Fruit fly (Drosophila melanogaster): ENCODE measurements around the gene DIP-iota.

Gene DIP-iota

DNA sequence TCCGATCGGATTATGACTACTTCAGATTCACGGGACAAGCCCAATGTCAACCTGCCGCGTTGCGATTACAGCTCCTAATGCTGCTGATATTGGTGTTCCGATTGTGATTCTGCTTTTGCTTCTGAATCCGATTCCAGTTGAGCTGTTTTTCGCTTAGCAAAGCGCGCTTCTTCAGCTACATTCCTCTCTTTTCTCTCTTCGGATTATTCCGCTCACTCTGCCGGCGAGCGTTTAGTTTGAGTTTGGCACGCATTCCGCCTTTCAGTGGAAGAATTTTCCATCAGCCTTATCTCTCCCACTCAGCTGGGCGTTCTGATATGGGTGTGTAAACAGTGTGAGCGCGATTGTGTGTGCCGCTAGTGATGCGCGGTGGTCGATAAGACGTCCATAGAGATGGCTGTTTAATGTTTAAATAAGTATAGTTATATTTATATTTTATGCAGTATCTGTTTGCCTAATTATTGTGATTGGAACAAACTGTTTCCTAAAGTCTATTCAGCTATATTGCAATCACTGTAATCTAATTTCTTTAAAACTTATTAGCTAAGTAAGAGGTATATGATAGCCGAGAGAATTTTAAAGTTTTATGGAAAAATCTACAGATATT lies 46.3 kb upstream of the DIP-iota start, which contains the start of gene Galt (continued):
- peak; percentile 32 for TF ChIP-seq CG10979 (tag; optimal IDR thresholded peaks at IDR 0.05)
- peak; percentile 47 for TF ChIP-seq CG9932 (GFP tag; IDR thresholded peaks at IDR 0.05)
- TF ChIP-seq Six4 (GFP tag; optimal IDR thresholded peaks at IDR 0.05) = no peak
- no peak for TF ChIP-seq CG11504 (tag; optimal IDR thresholded peaks at IDR 0.05)
- TF ChIP-seq CG11247 (GFP tag; IDR thresholded peaks at IDR 0.05) = no peak
- TF ChIP-seq Mes4 (GFP tag; optimal IDR thresholded peaks at IDR 0.05) = no peak
- TF ChIP-seq HLH3B (GFP tag; IDR thresholded peaks at IDR 0.05) = no peak
- TF ChIP-seq CG14050 (GFP tag; IDR thresholded peaks at IDR 0.05) = no peak; the same call in 2 of the 3 replicates
- TF ChIP-seq stc (GFP tag; IDR thresholded peaks at IDR 0.05) = no peak; the same call in 1 of the 2 replicates
- no peak for TF ChIP-seq pnt (GFP tag; optimal IDR thresholded peaks at IDR 0.05)
- no peak for TF ChIP-seq Mad (GFP tag; optimal IDR thresholded peaks at IDR 0.05)
- no peak for TF ChIP-seq CG4730 (GFP tag; IDR thresholded peaks at IDR 0.05)
- peak; percentile 3 for TF ChIP-seq HHEX (GFP tag; optimal IDR thresholded peaks at IDR 0.05)
- TF ChIP-seq chinmo (GFP tag; IDR thresholded peaks at IDR 0.05; ENCODE audit: partially characterized antibody) = peak; percentile 90; the same call in 3 of the 4 replicates
- no peak for TF ChIP-seq CG2129 (GFP tag; IDR thresholded peaks at IDR 0.05; ENCODE audit: partially characterized antibody)
- peak; percentile 28 for TF ChIP-seq onecut (GFP tag; IDR thresholded peaks at IDR 0.05)
- no peak for TF ChIP-seq CG18619 (GFP tag; optimal IDR thresholded peaks at IDR 0.05)
- peak; percentile 21; the same call in 1 of the 2 replicates for TF ChIP-seq CG6272 (GFP tag; IDR thresholded peaks at IDR 0.05)
- peak; percentile 64 for TF ChIP-seq PHDP (tag; optimal IDR thresholded peaks at IDR 0.05)
- TF ChIP-seq crp (GFP tag; optimal IDR thresholded peaks at IDR 0.05) = peak in 1 of 2 experiments; percentile 73
- peak; percentile 78 for TF ChIP-seq row (GFP tag; IDR thresholded peaks at IDR 0.05)
- no peak for TF ChIP-seq CG31365 (tag; optimal IDR thresholded peaks at IDR 0.05)
- TF ChIP-seq CG10366 (GFP tag; IDR thresholded peaks at IDR 0.05) = no peak
- peak; percentile 66 for TF ChIP-seq CG13296 (GFP tag; optimal IDR thresholded peaks at IDR 0.05)
- no peak for TF ChIP-seq Gug (GFP tag; IDR thresholded peaks at IDR 0.05)
- TF ChIP-seq CG10209 (GFP tag; optimal IDR thresholded peaks at IDR 0.05) = peak; percentile 20
- TF ChIP-seq CG10274 (GFP tag; optimal IDR thresholded peaks at IDR 0.05) = no peak
- peak; percentile 43 for TF ChIP-seq odd (GFP tag; optimal IDR thresholded peaks at IDR 0.05)
- peak; percentile 54; the same call in 2 of the 3 replicates for TF ChIP-seq knrl (GFP tag; IDR thresholded peaks at IDR 0.05; ENCODE audit: partially characterized antibody)
- TF ChIP-seq fru (optimal IDR thresholded peaks at IDR 0.05) = no peak
- TF ChIP-seq H2.0 (GFP tag; IDR thresholded peaks at IDR 0.05) = peak; percentile 37; the same call in 1 of the 2 replicates
- no peak for TF ChIP-seq H15 (GFP tag; IDR thresholded peaks at IDR 0.05)
- peak; percentile 80 for TF ChIP-seq D19B (GFP tag; optimal IDR thresholded peaks at IDR 0.05)
- TF ChIP-seq CG7372 (GFP tag; IDR thresholded peaks at IDR 0.05) = no peak
- TF ChIP-seq slp2 (GFP tag; optimal IDR thresholded peaks at IDR 0.05) = no peak
- peak; percentile 19 for TF ChIP-seq trem (tag; optimal IDR thresholded peaks at IDR 0.05)
- TF ChIP-seq sna (GFP tag; IDR thresholded peaks at IDR 0.05; ENCODE audit: partially characterized antibody) = peak; percentile 80; the same call in 1 of the 2 replicates
- peak; percentile 93 for TF ChIP-seq grn (GFP tag; optimal IDR thresholded peaks at IDR 0.05)
- no peak for TF ChIP-seq CG31224 (GFP tag; IDR thresholded peaks at IDR 0.05)
- no peak for TF ChIP-seq Rx (GFP tag; IDR thresholded peaks at IDR 0.05)
- TF ChIP-seq CG17829 (tag; optimal IDR thresholded peaks at IDR 0.05) = peak; percentile 64
- TF ChIP-seq Xrp1 (GFP tag; IDR thresholded peaks at IDR 0.05) = peak; percentile 52
- no peak for TF ChIP-seq danr (GFP tag; IDR thresholded peaks at IDR 0.05)
- peak; percentile 19 for TF ChIP-seq CG17359 (tag; optimal IDR thresholded peaks at IDR 0.05)
- peak; percentile 44 for TF ChIP-seq CG3281 (GFP tag; optimal IDR thresholded peaks at IDR 0.05)
- TF ChIP-seq CG6854 (GFP tag; optimal IDR thresholded peaks at IDR 0.05) = peak; percentile 50
- TF ChIP-seq tgo (GFP tag; IDR thresholded peaks at IDR 0.05) = peak; percentile 39; the same call in 1 of the 3 replicates
- peak; percentile 54 for TF ChIP-seq CG7987 (GFP tag; optimal IDR thresholded peaks at IDR 0.05)
- TF ChIP-seq Taf1 (GFP tag; IDR thresholded peaks at IDR 0.05) = no peak
- TF ChIP-seq E2f2 (GFP tag; IDR thresholded peaks at IDR 0.05) = peak; percentile 36; the same call in 1 of the 2 replicates
- TF ChIP-seq Hr3 (GFP tag; optimal IDR thresholded peaks at IDR 0.05) = peak; percentile 5
